Worm (Caenorhabditis elegans): ENCODE data around the gene C17B7.8.

DNA sequence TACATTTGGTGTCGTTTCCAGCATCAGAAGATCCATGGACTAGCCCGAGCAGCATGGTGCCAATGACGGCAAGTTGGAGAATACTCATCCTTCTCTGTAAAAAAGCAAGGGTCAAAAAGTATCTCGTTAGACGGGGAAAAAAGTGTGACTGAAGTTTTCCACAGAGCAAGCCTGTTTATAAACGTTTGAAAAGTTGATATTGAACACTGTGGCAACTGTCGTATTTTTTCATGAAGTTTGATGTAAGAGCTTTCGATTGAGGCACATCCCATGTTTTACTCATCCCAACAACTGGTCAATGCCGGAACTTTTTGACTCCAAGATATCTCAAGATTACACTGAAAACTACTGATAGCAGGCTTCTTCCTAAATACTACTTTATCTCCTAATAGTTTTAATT, 5.1 kb downstream of the C17B7.8 start, which contains the start of gene F35F10.13:
- TF ChIP-seq blmp-1 (tag; optimal IDR thresholded peaks at IDR 0.05; ENCODE audit: insufficient read depth) (no peak), ztf-11 (tag; optimal IDR thresholded peaks at IDR 0.05) (no peak), skn-1 (tag; optimal IDR thresholded peaks at IDR 0.05) (no peak), unc-62 (GFP tag; optimal IDR thresholded peaks at IDR 0.05) (no peak)
